4 fruit fly cellular contexts compared by ENCODE assay signal in genomic region chr3L:5145814-5146244, dm6.
TF ChIP-seq lines count a peak whose summit lies in the region.

Fitm (minus strand) TSS chr3L:5146063.
AlaRS-m (plus strand) TSS chr3L:5146098.

- no peak for TF ChIP-seq CTCF in whole organism, embryonic (GFP tag; optimal IDR thresholded peaks at IDR 0.05; lab: Kevin White, UChicago)

TF ChIP-seq in whole organism, adult, 20 proteins besides CTCF, POLR2A, EP300 and RAD21:
- TF ChIP-seq CG7101 (tag; optimal IDR thresholded peaks at IDR 0.05; lab: Kevin White, UChicago) (no peak), CG14711 (tag; optimal IDR thresholded peaks at IDR 0.05; lab: Kevin White, UChicago) (peak; percentile 14), toe (GFP tag; optimal IDR thresholded peaks at IDR 0.05; lab: Kevin White, UChicago) (no peak), Mnt (GFP tag; optimal IDR thresholded peaks at IDR 0.05; lab: Kevin White, UChicago) (peak; percentile 31), CG5204 (GFP tag; optimal IDR thresholded peaks at IDR 0.05; lab: Kevin White, UChicago) (no peak), bab1 (GFP tag; optimal IDR thresholded peaks at IDR 0.05; lab: Kevin White, UChicago) (peak; percentile 21), cic (GFP tag; optimal IDR thresholded peaks at IDR 0.05; lab: Kevin White, UChicago) (peak; percentile 9), ovo (GFP tag; optimal IDR thresholded peaks at IDR 0.05; lab: Kevin White, UChicago) (no peak), tj (GFP tag; optimal IDR thresholded peaks at IDR 0.05; lab: Kevin White, UChicago) (peak; percentile 24), CG33017 (tag; optimal IDR thresholded peaks at IDR 0.05; lab: Kevin White, UChicago) (no peak), CG11617 (GFP tag; optimal IDR thresholded peaks at IDR 0.05; lab: Kevin White, UChicago) (peak; percentile 22), pad (GFP tag; optimal IDR thresholded peaks at IDR 0.05; lab: Kevin White, UChicago) (no peak)

TF ChIP-seq in whole organism, embryonic, 481 proteins besides CTCF, POLR2A, EP300 and RAD21 (continues in another document):
- TF ChIP-seq CG15601 (tag; optimal IDR thresholded peaks at IDR 0.05; lab: Kevin White, UChicago) (no peak), Oaz (GFP tag; IDR thresholded peaks at IDR 0.05; lab: Robert Waterston, UW) (no peak), Six4 (GFP tag; optimal IDR thresholded peaks at IDR 0.05; lab: Kevin White, UChicago) (no peak), CG11504 (tag; optimal IDR thresholded peaks at IDR 0.05; lab: Kevin White, UChicago) (no peak), gem (tag; optimal IDR thresholded peaks at IDR 0.05; lab: Kevin White, UChicago) (no peak), Nf-YB (GFP tag; optimal IDR thresholded peaks at IDR 0.05; lab: Kevin White, UChicago) (no peak), wek (GFP tag; optimal IDR thresholded peaks at IDR 0.05; lab: Kevin White, UChicago) (no peak), CG8359 (GFP tag; optimal IDR thresholded peaks at IDR 0.05; lab: Kevin White, UChicago; ENCODE audit: borderline replicate concordance) (no peak), CG10366 (GFP tag; IDR thresholded peaks at IDR 0.05; lab: Robert Waterston, UW) (no peak), ara (GFP tag; IDR thresholded peaks at IDR 0.05; lab: Robert Waterston, UW) (no peak), rib (GFP tag; IDR thresholded peaks at IDR 0.05; lab: Robert Waterston, UW) (no peak), Adf1 (GFP tag; IDR thresholded peaks at IDR 0.05; lab: Robert Waterston, UW) (no peak), HLH3B (GFP tag; IDR thresholded peaks at IDR 0.05; lab: Robert Waterston, UW) (no peak), shn (GFP tag; optimal IDR thresholded peaks at IDR 0.05; lab: Kevin White, UChicago) (no peak), chif (GFP tag; optimal IDR thresholded peaks at IDR 0.05; lab: Kevin White, UChicago) (no peak), CG33557 (GFP tag; optimal IDR thresholded peaks at IDR 0.05; lab: Kevin White, UChicago) (peak; percentile 7), trem (tag; optimal IDR thresholded peaks at IDR 0.05; lab: Kevin White, UChicago) (peak; percentile 9), BEAF-32 (GFP tag; optimal IDR thresholded peaks at IDR 0.05; lab: Kevin White, UChicago) (peak; percentile 0), org-1 (GFP tag; optimal IDR thresholded peaks at IDR 0.05; lab: Kevin White, UChicago) (no peak), zfh2 (GFP tag; optimal IDR thresholded peaks at IDR 0.05; lab: Kevin White, UChicago) (no peak), CG15514 (GFP tag; optimal IDR thresholded peaks at IDR 0.05; lab: Kevin White, UChicago) (peak; percentile 63), CG13123 (GFP tag; optimal IDR thresholded peaks at IDR 0.05; lab: Kevin White, UChicago) (no peak), CG17361 (GFP tag; IDR thresholded peaks at IDR 0.05; lab: Robert Waterston, UW) (no peak), CG32532 (GFP tag; IDR thresholded peaks at IDR 0.05; lab: Robert Waterston, UW) (no peak), fd64A (GFP tag; optimal IDR thresholded peaks at IDR 0.05; lab: Kevin White, UChicago) (no peak), zen2 (GFP tag; IDR thresholded peaks at IDR 0.05; lab: Robert Waterston, UW; ENCODE audit: partially characterized antibody) (no peak), hb (GFP tag; IDR thresholded peaks at IDR 0.05; lab: Robert Waterston, UW; ENCODE audit: partially characterized antibody) (no peak), CG4707 (GFP tag; optimal IDR thresholded peaks at IDR 0.05; lab: Kevin White, UChicago) (no peak)

TF ChIP-seq in whole organism, prepupa, 60 proteins besides CTCF, POLR2A, EP300 and RAD21:
- TF ChIP-seq svp (GFP tag; lab: Kevin White, UChicago) (peak; percentile 95), CG6163 (GFP tag; IDR thresholded peaks at IDR 0.05; lab: Robert Waterston, UW) (no peak), CG1621 (tag; optimal IDR thresholded peaks at IDR 0.05; lab: Kevin White, UChicago) (no peak), CG32006 (GFP tag; optimal IDR thresholded peaks at IDR 0.05; lab: Kevin White, UChicago) (no peak), Blimp-1 (GFP tag; optimal IDR thresholded peaks at IDR 0.05; lab: Kevin White, UChicago) (peak; percentile 97), dsx (GFP tag; optimal IDR thresholded peaks at IDR 0.05; lab: Kevin White, UChicago; ENCODE audit: poor library complexity, severe bottlenecking) (no peak), CG11902 (GFP tag; optimal IDR thresholded peaks at IDR 0.05; lab: Kevin White, UChicago) (no peak), achi (GFP tag; optimal IDR thresholded peaks at IDR 0.05; lab: Kevin White, UChicago) (no peak), CG6854 (GFP tag; optimal IDR thresholded peaks at IDR 0.05; lab: Kevin White, UChicago) (peak; percentile 38), salr (GFP tag; optimal IDR thresholded peaks at IDR 0.05; lab: Kevin White, UChicago) (no peak), Met (GFP tag; optimal IDR thresholded peaks at IDR 0.05; lab: Kevin White, UChicago) (no peak), CG6276 (GFP tag; optimal IDR thresholded peaks at IDR 0.05; lab: Kevin White, UChicago) (no peak), eg (GFP tag; IDR thresholded peaks at IDR 0.05; lab: Robert Waterston, UW) (0 out of 3 replicates have a peak, but pooled peaks have one; percentile 18)

TF ChIP-seq in whole organism, wandering third instar larva, 38 proteins besides CTCF, POLR2A, EP300 and RAD21:
- TF ChIP-seq GATAd (GFP tag; optimal IDR thresholded peaks at IDR 0.05; lab: Kevin White, UChicago) (no peak), sage (GFP tag; optimal IDR thresholded peaks at IDR 0.05; lab: Kevin White, UChicago) (no peak), dsf (GFP tag; optimal IDR thresholded peaks at IDR 0.05; lab: Kevin White, UChicago; ENCODE audit: borderline replicate concordance) (no peak), Rel (GFP tag; optimal IDR thresholded peaks at IDR 0.05; lab: Kevin White, UChicago) (no peak), Rel (tag; optimal IDR thresholded peaks at IDR 0.05; lab: Kevin White, UChicago) (peak; percentile 32), N (GFP tag; optimal IDR thresholded peaks at IDR 0.05; lab: Kevin White, UChicago) (no peak), Hr83 (GFP tag; optimal IDR thresholded peaks at IDR 0.05; lab: Kevin White, UChicago; ENCODE audit: poor library complexity, severe bottlenecking) (no peak), Dif (GFP tag; optimal IDR thresholded peaks at IDR 0.05; lab: Kevin White, UChicago; ENCODE audit: partially characterized antibody) (no peak), brk (GFP tag; optimal IDR thresholded peaks at IDR 0.05; lab: Kevin White, UChicago) (no peak), CG32264 (GFP tag; optimal IDR thresholded peaks at IDR 0.05; lab: Kevin White, UChicago) (no peak), Jra (GFP tag; optimal IDR thresholded peaks at IDR 0.05; lab: Kevin White, UChicago) (no peak), rgr (GFP tag; optimal IDR thresholded peaks at IDR 0.05; lab: Kevin White, UChicago) (no peak), Myc (optimal IDR thresholded peaks at IDR 0.05; lab: Kevin White, UChicago) (peak; percentile 58), lola (GFP tag; optimal IDR thresholded peaks at IDR 0.05; lab: Kevin White, UChicago) (no peak), Abd-B (GFP tag; optimal IDR thresholded peaks at IDR 0.05; lab: Kevin White, UChicago) (no peak)
